Worm (Caenorhabditis elegans) whole organism, L4/young adult: ENCODE results near the gene cah-2.

ENCODE experiments used
- W03F9.2 ChIP-seq: fragments of 150-350 bp; optimal IDR thresholded peaks from 2 replicates; lab custom pipeline; 2014; ENCODE audit warnings: missing biosample characterization, missing genetic modification characterization
- dao-5 ChIP-seq: sonication (generic microtip); optimal IDR thresholded peaks from 2 replicates; lab custom pipeline; 2016; ENCODE audit warnings: missing genotype, missing genetic modification characterization, moderate library complexity, missing compliant biosample characterization
- him-1 ChIP-seq: sonication (generic microtip); optimal IDR thresholded peaks from 2 replicates; lab custom pipeline; 2016; ENCODE audit warnings: missing genotype, missing genetic modification reagents, missing genetic modification characterization, missing compliant biosample characterization

DNA sequence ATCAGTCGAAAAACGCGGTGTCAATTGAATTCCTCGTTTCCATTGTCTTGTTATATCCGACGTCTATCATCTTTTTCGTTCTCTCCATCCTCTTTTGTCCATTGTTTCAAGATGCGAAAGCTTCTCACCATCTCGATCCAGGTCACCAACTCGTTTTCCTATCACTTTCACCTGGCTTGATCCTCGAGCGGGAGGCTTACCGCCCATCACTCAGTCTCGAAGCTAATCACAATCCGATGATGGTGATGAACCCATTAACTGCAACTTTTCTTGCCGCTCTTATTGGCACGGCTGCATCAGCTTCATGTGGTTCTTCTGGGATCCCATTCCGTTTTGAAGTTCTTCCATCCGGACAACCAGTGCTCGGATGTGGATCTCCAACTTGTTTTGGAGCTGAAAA lies 48.0 kb upstream of the cah-2 start, which contains the start of gene wrt-1:
- TF ChIP-seq W03F9.2 (no peak), him-1 (tag; lab: Kevin White, UChicago) (no peak), dao-5 (no peak)
